Worm (Caenorhabditis elegans) whole organism, late embryonic: ENCODE measurements around the gene hot-7.

Source experiments
- C08G9.2 ChIP-seq: sonication (generic microtip); optimal IDR thresholded peaks from 2 replicates; lab custom pipeline; 2016; ENCODE audit warnings: mild to moderate bottlenecking, missing genetic modification characterization, moderate library complexity, missing compliant biosample characterization
- dmd-4 ChIP-seq: sonication (generic microtip); optimal IDR thresholded peaks from 2 replicates; lab custom pipeline; 2016; ENCODE audit warnings: borderline replicate concordance, missing genetic modification characterization, missing compliant biosample characterization
- nhr-11 ChIP-seq: fragments of 150-350 bp; optimal IDR thresholded peaks from 2 replicates; lab custom pipeline; 2014; ENCODE audit warnings: missing biosample characterization, missing genetic modification characterization

ce11 chrII:14236569-14236968 lies 25.4 kb downstream of the hot-7 start:
- TF ChIP-seq dmd-4 (tag; lab: Kevin White, UChicago) (no peak), C08G9.2 (tag; lab: Kevin White, UChicago) (no peak), nhr-11 (no peak)
